Fruit fly (Drosophila melanogaster) whole organism, embryonic: ENCODE data around the gene MRG15.

Source experiments
- C15 ChIP-seq: fragments of 200-800 bp; sonication (Bioruptor generic); IDR thresholded peaks from 3 replicates; pipeline ENCODE4 v1.3.6; 2022; ENCODE audit warnings: missing biosample characterization, missing genetic modification characterization
- CG1024 ChIP-seq: fragments of 200-800 bp; sonication (Bioruptor generic); IDR thresholded peaks from 2 replicates; pipeline ENCODE4 v1.3.6; 2022; ENCODE audit warnings: missing biosample characterization, missing genetic modification characterization
- CG11247 ChIP-seq: fragments of 200-800 bp; sonication (Bioruptor generic); IDR thresholded peaks from 2 replicates; pipeline ENCODE4 v1.3.6; 2022; ENCODE audit warnings: missing biosample characterization, missing genetic modification characterization
- CG1233 ChIP-seq: fragments of 200-800 bp; sonication (Bioruptor generic); optimal IDR thresholded peaks from 4 replicates; lab custom pipeline; 2018; ENCODE audit warnings: missing biosample characterization, mild to moderate bottlenecking, missing genetic modification characterization
- CG13287 ChIP-seq: fragments of 200-800 bp; sonication (Bioruptor generic); IDR thresholded peaks from 2 replicates; pipeline ENCODE4 v1.3.6; 2022; ENCODE audit warnings: missing biosample characterization, missing genetic modification characterization; ENCODE audit not compliant: partially characterized antibody
- CG17802 ChIP-seq: fragments of 200-800 bp; sonication (Bioruptor generic); optimal IDR thresholded peaks from 2 replicates; lab custom pipeline; 2018; ENCODE audit warnings: missing biosample characterization, mild to moderate bottlenecking, missing genetic modification characterization, moderate library complexity
- CG2875 ChIP-seq: fragments of 200-800 bp; sonication (Bioruptor generic); optimal IDR thresholded peaks from 2 replicates; lab custom pipeline; 2017; ENCODE audit warnings: missing biosample characterization, mild to moderate bottlenecking, missing genetic modification characterization, missing genetic modification reagents
- CG34224 ChIP-seq: fragments of 200-800 bp; sonication (Bioruptor generic); IDR thresholded peaks from 3 replicates; pipeline ENCODE4 v1.3.6; 2022; ENCODE audit warnings: missing biosample characterization, missing genetic modification characterization; ENCODE audit not compliant: partially characterized antibody
- CTCF ChIP-seq: fragments of 200-800 bp; sonication (Bioruptor generic); optimal IDR thresholded peaks from 2 replicates; lab custom pipeline; 2017; ENCODE audit warnings: missing biosample characterization, mild to moderate bottlenecking, missing genetic modification characterization, moderate library complexity
- Dp ChIP-seq: fragments of 200-800 bp; sonication (Bioruptor generic); optimal IDR thresholded peaks from 2 replicates; lab custom pipeline; 2018; ENCODE audit warnings: missing biosample characterization, mild to moderate bottlenecking, missing genetic modification characterization, moderate library complexity
- ERR ChIP-seq: fragments of 200-800 bp; sonication (Bioruptor generic); optimal IDR thresholded peaks from 2 replicates; lab custom pipeline; 2016; ENCODE audit warnings: missing biosample characterization, missing genetic modification characterization
- Ets97D ChIP-seq: fragments of 200-800 bp; sonication (Bioruptor generic); optimal IDR thresholded peaks from 3 replicates; lab custom pipeline; 2016; ENCODE audit warnings: missing biosample characterization, missing genetic modification characterization
- Fer1 ChIP-seq: fragments of 200-800 bp; sonication (Bioruptor generic); optimal IDR thresholded peaks from 2 replicates; lab custom pipeline; 2017; ENCODE audit warnings: missing biosample characterization, mild to moderate bottlenecking, missing genetic modification characterization
- H15 ChIP-seq: fragments of 200-800 bp; sonication (Bioruptor generic); IDR thresholded peaks from 3 replicates; pipeline ENCODE4 v1.3.6; 2022; ENCODE audit warnings: missing biosample characterization, missing genetic modification characterization
- H2.0 ChIP-seq: fragments of 200-800 bp; sonication (Bioruptor generic); IDR thresholded peaks from 2 replicates; pipeline ENCODE4 v1.3.6; 2022; ENCODE audit warnings: missing biosample characterization, missing genetic modification characterization
- HLH3B ChIP-seq: fragments of 200-800 bp; sonication (Bioruptor generic); IDR thresholded peaks from 2 replicates; pipeline ENCODE4 v1.3.6; 2022; ENCODE audit warnings: missing biosample characterization, missing genetic modification characterization
- HmgD ChIP-seq: fragments of 200-800 bp; sonication (Bioruptor generic); optimal IDR thresholded peaks from 3 replicates; lab custom pipeline; 2016; ENCODE audit warnings: missing biosample characterization, missing genetic modification characterization
- Hmr ChIP-seq: fragments of 200-800 bp; sonication (Bioruptor generic); optimal IDR thresholded peaks from 3 replicates; lab custom pipeline; 2017; ENCODE audit warnings: mild to moderate bottlenecking, missing biosample characterization, missing genetic modification reagents, missing genetic modification characterization
- Hmx ChIP-seq: fragments of 200-800 bp; sonication (Bioruptor generic); optimal IDR thresholded peaks from 2 replicates; lab custom pipeline; 2016; ENCODE audit warnings: missing biosample characterization, missing genetic modification characterization
- Hr3 ChIP-seq: fragments of 200-800 bp; sonication (Bioruptor generic); optimal IDR thresholded peaks from 3 replicates; lab custom pipeline; 2016; ENCODE audit warnings: missing biosample characterization, missing genetic modification characterization
- Hr51 ChIP-seq, 2 experiments: fragments of 200-800 bp; sonication (Bioruptor generic); optimal IDR thresholded peaks; 2 replicates in 1 of 2; 3 replicates in 1 of 2; lab custom pipeline; 2016 to 2018; ENCODE audit warnings: missing biosample characterization in 2 of 2, missing genetic modification characterization in 2 of 2, mild to moderate bottlenecking in 1 of 2, moderate library complexity in 1 of 2
- Lim3 ChIP-seq: fragments of 200-800 bp; sonication (Bioruptor generic); IDR thresholded peaks from 2 replicates; pipeline ENCODE4 v1.3.6; 2022; ENCODE audit warnings: missing biosample characterization, missing genetic modification characterization
- Ptx1 ChIP-seq: fragments of 200-800 bp; sonication (Bioruptor generic); IDR thresholded peaks from 2 replicates; pipeline ENCODE4 v1.3.6; 2022; ENCODE audit warnings: missing biosample characterization, missing genetic modification characterization
- Rx ChIP-seq: fragments of 200-800 bp; sonication (Bioruptor generic); IDR thresholded peaks from 2 replicates; pipeline ENCODE4 v1.3.6; 2022; ENCODE audit warnings: missing biosample characterization, missing genetic modification characterization
- Tbp ChIP-seq: fragments of >200 bp; optimal IDR thresholded peaks from 2 replicates; lab custom pipeline; 2018; ENCODE audit warnings: missing biosample characterization, missing genetic modification characterization
- az2 ChIP-seq: fragments of 200-800 bp; sonication (Bioruptor generic); optimal IDR thresholded peaks from 3 replicates; lab custom pipeline; 2016; ENCODE audit warnings: missing biosample characterization, missing genetic modification characterization
- bigmax ChIP-seq: fragments of 200-800 bp; sonication (Bioruptor generic); optimal IDR thresholded peaks from 2 replicates; lab custom pipeline; 2018; ENCODE audit warnings: missing biosample characterization, mild to moderate bottlenecking, missing genetic modification characterization
- bsh ChIP-seq, 2 experiments: fragments of 200-800 bp; sonication (Bioruptor generic); optimal IDR thresholded peaks; 2 replicates each; lab custom pipeline; 2017 to 2018; ENCODE audit warnings: mild to moderate bottlenecking in 2 of 2, missing biosample characterization in 2 of 2, missing genetic modification characterization in 2 of 2, moderate library complexity in 1 of 2
- ci ChIP-seq: fragments of 200-800 bp; sonication (Bioruptor generic); IDR thresholded peaks from 3 replicates; pipeline ENCODE4 v1.3.6; 2022; ENCODE audit warnings: missing biosample characterization, missing genetic modification characterization
- corto ChIP-seq: fragments of 200-800 bp; sonication (Bioruptor generic); optimal IDR thresholded peaks from 2 replicates; lab custom pipeline; 2016; ENCODE audit warnings: missing biosample characterization, mild to moderate bottlenecking, missing genetic modification characterization, moderate library complexity
- crol ChIP-seq: fragments of 200-800 bp; sonication (Bioruptor generic); IDR thresholded peaks from 2 replicates; pipeline ENCODE4 v1.3.6; 2022; ENCODE audit warnings: missing biosample characterization, missing genetic modification characterization
- dan ChIP-seq: fragments of 200-800 bp; sonication (Bioruptor generic); IDR thresholded peaks from 2 replicates; pipeline ENCODE4 v1.3.6; 2022; ENCODE audit warnings: missing biosample characterization, missing genetic modification characterization
- dmrt99B ChIP-seq: fragments of 200-800 bp; sonication (Bioruptor generic); optimal IDR thresholded peaks from 2 replicates; lab custom pipeline; 2018; ENCODE audit warnings: missing biosample characterization, mild to moderate bottlenecking, missing genetic modification characterization, moderate library complexity
- ems ChIP-seq: fragments of 200-800 bp; sonication (Bioruptor generic); optimal IDR thresholded peaks from 3 replicates; lab custom pipeline; 2016; ENCODE audit warnings: missing biosample characterization, missing genetic modification characterization
- gsb-n ChIP-seq: fragments of 200-800 bp; sonication (Bioruptor generic); optimal IDR thresholded peaks from 3 replicates; lab custom pipeline; 2018; ENCODE audit warnings: missing biosample characterization, mild to moderate bottlenecking, missing genetic modification characterization
- hb ChIP-seq: fragments of 200-800 bp; sonication (Bioruptor generic); IDR thresholded peaks from 3 replicates; pipeline ENCODE4 v1.3.6; 2022; ENCODE audit warnings: missing biosample characterization, missing genetic modification characterization; ENCODE audit not compliant: partially characterized antibody
- hbn ChIP-seq: fragments of 200-800 bp; sonication (Bioruptor generic); IDR thresholded peaks from 2 replicates; pipeline ENCODE4 v1.3.6; 2022; ENCODE audit warnings: missing biosample characterization, missing genetic modification characterization; ENCODE audit not compliant: partially characterized antibody
- hkb ChIP-seq, 2 experiments: fragments of 200-800 bp in 1 of 2; fragments of >200 bp in 1 of 2; sonication (Bioruptor generic) in 1 of 2; IDR thresholded peaks in 1 of 2; optimal IDR thresholded peaks in 1 of 2; 2 replicates each; pipeline versions ENCODE4 v1.3.6 to Lab custom; 2017 to 2022; ENCODE audit warnings: missing biosample characterization in 1 of 2, missing genetic modification characterization in 1 of 2
- insv ChIP-seq, 2 experiments: fragments of 200-800 bp; sonication (Bioruptor generic); optimal IDR thresholded peaks; 3 replicates each; lab custom pipeline; 2016 to 2018; ENCODE audit warnings: missing biosample characterization in 2 of 2, missing genetic modification characterization in 2 of 2
- jigr1 ChIP-seq: fragments of 200-800 bp; sonication (Bioruptor generic); IDR thresholded peaks from 3 replicates; pipeline ENCODE4 v1.3.6; 2022; ENCODE audit warnings: missing biosample characterization, missing genetic modification characterization
- luna ChIP-seq: fragments of 200-800 bp; sonication (Bioruptor generic); optimal IDR thresholded peaks from 2 replicates; lab custom pipeline; 2016; ENCODE audit warnings: missing biosample characterization, missing genetic modification characterization
- maf-S ChIP-seq: fragments of 200-800 bp; sonication (Bioruptor generic); optimal IDR thresholded peaks from 2 replicates; lab custom pipeline; 2016; ENCODE audit warnings: missing biosample characterization, missing genetic modification characterization
- mam ChIP-seq: fragments of 200-800 bp; sonication (Bioruptor generic); optimal IDR thresholded peaks from 3 replicates; lab custom pipeline; 2016; ENCODE audit warnings: missing biosample characterization, missing genetic modification characterization
- peb ChIP-seq: fragments of 200-800 bp; sonication (Bioruptor generic); IDR thresholded peaks from 2 replicates; pipeline ENCODE4 v1.3.6; 2022; ENCODE audit warnings: missing biosample characterization, missing genetic modification characterization
- seq ChIP-seq: fragments of 200-800 bp; sonication (Bioruptor generic); IDR thresholded peaks from 2 replicates; pipeline ENCODE4 v1.3.6; 2022; ENCODE audit warnings: missing biosample characterization, missing genetic modification characterization
- sug ChIP-seq: fragments of 200-800 bp; optimal IDR thresholded peaks from 2 replicates; lab custom pipeline; 2019; ENCODE audit warnings: missing biosample characterization, mild to moderate bottlenecking, missing genetic modification characterization, moderate library complexity
- tup ChIP-seq: fragments of 200-800 bp; sonication (Bioruptor generic); optimal IDR thresholded peaks from 2 replicates; lab custom pipeline; 2016; ENCODE audit warnings: missing biosample characterization, mild to moderate bottlenecking, missing genetic modification characterization, moderate library complexity
- twi ChIP-seq: fragments of 200-800 bp; optimal IDR thresholded peaks from 2 replicates; lab custom pipeline; 2019; ENCODE audit warnings: missing biosample characterization, mild to moderate bottlenecking, missing genetic modification characterization, moderate library complexity
- wor ChIP-seq: fragments of 200-800 bp; sonication (Bioruptor generic); IDR thresholded peaks from 2 replicates; pipeline ENCODE4 v1.3.6; 2022; ENCODE audit warnings: missing biosample characterization, missing genetic modification characterization
- z ChIP-seq: fragments of 200-800 bp; sonication (Bioruptor generic); IDR thresholded peaks from 3 replicates; pipeline ENCODE4 v1.3.6; 2022; ENCODE audit warnings: missing biosample characterization, missing genetic modification characterization

MRG15 gene

dm6 chr3R:15229329-15229876, 48.5 kb downstream of the MRG15 start, which contains the start of the genes Art3 and mRpS10 (continued):
- peak; percentile 98 for TF ChIP-seq tup (GFP tag; lab: Kevin White, UChicago)
- TF ChIP-seq C15 (GFP tag; lab: Robert Waterston, UW), result peak; percentile 100
- TF ChIP-seq Fer1 (GFP tag; lab: Kevin White, UChicago), result peak; percentile 100
- TF ChIP-seq sug (tag; lab: Kevin White, UChicago), result peak; percentile 100
- TF ChIP-seq HmgD (GFP tag; lab: Kevin White, UChicago), result peak; percentile 99
- TF ChIP-seq CG1024 (GFP tag; lab: Robert Waterston, UW), result peak; percentile 99
- no peak for TF ChIP-seq Tbp (GFP tag; lab: Kevin White, UChicago)
- peak; percentile 99 for TF ChIP-seq jigr1 (GFP tag; lab: Robert Waterston, UW)
- TF ChIP-seq Ets97D (GFP tag; lab: Kevin White, UChicago), result peak; percentile 96
- peak; percentile 100 for TF ChIP-seq wor
- TF ChIP-seq bsh (GFP tag; optimal IDR thresholded peaks at IDR 0.05; lab: Kevin White, UChicago), result peak in 1 of 2 experiments; percentile 100
- peak; percentile 100 for TF ChIP-seq HLH3B
- TF ChIP-seq Ptx1 (GFP tag; lab: Robert Waterston, UW), result peak; percentile 100
- TF ChIP-seq hbn (GFP tag; lab: Robert Waterston, UW), result peak; percentile 47
- TF ChIP-seq H15, result peak; percentile 100
- peak; percentile 100 for TF ChIP-seq gsb-n (tag; lab: Kevin White, UChicago)
- peak; percentile 26; the same call in 1 of the 3 replicates for TF ChIP-seq CG34224 (GFP tag; lab: Robert Waterston, UW)
- TF ChIP-seq ERR (GFP tag; lab: Kevin White, UChicago), result peak; percentile 98
- peak; percentile 100 for TF ChIP-seq mam
- TF ChIP-seq hb (GFP tag; lab: Robert Waterston, UW), result no peak
- peak; percentile 68 for TF ChIP-seq Dp (GFP tag; lab: Kevin White, UChicago)
- TF ChIP-seq ems (GFP tag; lab: Kevin White, UChicago), result peak; percentile 100
- TF ChIP-seq maf-S, result peak; percentile 100
- TF ChIP-seq Hmr (GFP tag; lab: Kevin White, UChicago), result peak; percentile 100
- peak; percentile 93 for TF ChIP-seq crol (GFP tag; lab: Robert Waterston, UW)
- TF ChIP-seq CG2875, result peak; percentile 100
- peak; percentile 83 for TF ChIP-seq bigmax (GFP tag; lab: Kevin White, UChicago)
- TF ChIP-seq CG11247 (GFP tag; lab: Robert Waterston, UW), result peak; percentile 100
- TF ChIP-seq z, result peak; percentile 88
- TF ChIP-seq dmrt99B (tag; lab: Kevin White, UChicago), result peak; percentile 100
- peak; percentile 82 for TF ChIP-seq CTCF (GFP tag; lab: Kevin White, UChicago)
- peak; percentile 99 for TF ChIP-seq luna (GFP tag; lab: Kevin White, UChicago)
- TF ChIP-seq Hr3 (GFP tag; lab: Kevin White, UChicago), result peak; percentile 100
- TF ChIP-seq insv (GFP tag; optimal IDR thresholded peaks at IDR 0.05; lab: Kevin White, UChicago), result peak; percentile 69 to 88
- TF ChIP-seq az2, result peak; percentile 100
- TF ChIP-seq Hr51 (GFP tag; optimal IDR thresholded peaks at IDR 0.05; lab: Kevin White, UChicago), result peak; percentile 100
- TF ChIP-seq ci (GFP tag; lab: Robert Waterston, UW), result peak; percentile 100
- TF ChIP-seq hkb (optimal IDR thresholded peaks at IDR 0.05; lab: Kevin White, UChicago), result peak; percentile 45
- TF ChIP-seq hkb (GFP tag; IDR thresholded peaks at IDR 0.05; lab: Robert Waterston, UW), result peak; percentile 100
- no peak for TF ChIP-seq corto (GFP tag; lab: Kevin White, UChicago)
- peak; percentile 96 for TF ChIP-seq CG17802 (tag; lab: Kevin White, UChicago)
- TF ChIP-seq Rx (GFP tag; lab: Robert Waterston, UW), result peak; percentile 100
- TF ChIP-seq CG1233, result peak; percentile 100
- peak; percentile 45; the same call in 1 of the 2 replicates for TF ChIP-seq CG13287
- peak; percentile 99 for TF ChIP-seq Hmx (GFP tag; lab: Kevin White, UChicago)
- TF ChIP-seq twi, result peak; percentile 100
- TF ChIP-seq seq, result peak; percentile 100
- TF ChIP-seq dan (GFP tag; lab: Robert Waterston, UW), result peak; percentile 99
- peak; percentile 100 for TF ChIP-seq peb (GFP tag; lab: Robert Waterston, UW)
- TF ChIP-seq Lim3 (GFP tag; lab: Robert Waterston, UW), result peak; percentile 99
- TF ChIP-seq H2.0, result peak; percentile 100
